Fruit fly (Drosophila melanogaster): ENCODE measurements around the gene Jon65Aiv.

- TF ChIP-seq pros (GFP tag; optimal IDR thresholded peaks at IDR 0.05), result no peak
- TF ChIP-seq CG33557 (GFP tag; optimal IDR thresholded peaks at IDR 0.05), result no peak
- no peak for TF ChIP-seq gfzf (GFP tag; optimal IDR thresholded peaks at IDR 0.05)
- TF ChIP-seq CG3726 (GFP tag; IDR thresholded peaks at IDR 0.05), result no peak
- no peak for TF ChIP-seq CG1529 (GFP tag; optimal IDR thresholded peaks at IDR 0.05)
- no peak for TF ChIP-seq CG14050 (GFP tag; IDR thresholded peaks at IDR 0.05)
- TF ChIP-seq CG8281 (tag; optimal IDR thresholded peaks at IDR 0.05), result no peak
- TF ChIP-seq HmgZ (tag; optimal IDR thresholded peaks at IDR 0.05), result no peak
- TF ChIP-seq run (tag; optimal IDR thresholded peaks at IDR 0.05), result no peak
- no peak for TF ChIP-seq gem (tag; optimal IDR thresholded peaks at IDR 0.05)
- TF ChIP-seq Adf1 (GFP tag; IDR thresholded peaks at IDR 0.05), result no peak
- no peak for TF ChIP-seq CG4707 (GFP tag; optimal IDR thresholded peaks at IDR 0.05)
- TF ChIP-seq Pdp1 (GFP tag; optimal IDR thresholded peaks at IDR 0.05), result no peak
- TF ChIP-seq CG3995 (GFP tag; optimal IDR thresholded peaks at IDR 0.05), result no peak
Observed at dm6 chr3L:5992916-5993315, 46.0 kb upstream of the Jon65Aiv start.
